Fruit fly (Drosophila melanogaster): Measurements from ENCODE around the gene app.
A peak's percentile ranks its signal among the peaks of the same experiment; 100 is the strongest.

app gene

dm6 chr3L:12271195-12271618 lies 4.6 kb upstream of the app start, which contains the start of gene Pbgs (continued):
- TF ChIP-seq scrt (GFP tag; optimal IDR thresholded peaks at IDR 0.05) (peak; percentile 68), E2f1 (GFP tag; IDR thresholded peaks at IDR 0.05) (0 out of 2 replicates have a peak, but pooled peaks have one; percentile 28), yki (optimal IDR thresholded peaks at IDR 0.05) (no peak), CG16815 (GFP tag; optimal IDR thresholded peaks at IDR 0.05) (no peak), CG7372 (GFP tag; IDR thresholded peaks at IDR 0.05) (peak; percentile 59; the same call in 1 of the 2 replicates), Drgx (GFP tag; IDR thresholded peaks at IDR 0.05) (peak; percentile 41), ken (GFP tag; IDR thresholded peaks at IDR 0.05) (peak; percentile 46; the same call in 1 of the 3 replicates), luna (GFP tag; optimal IDR thresholded peaks at IDR 0.05) (no peak), eve (GFP tag; optimal IDR thresholded peaks at IDR 0.05) (no peak), CG9797 (GFP tag; optimal IDR thresholded peaks at IDR 0.05) (peak; percentile 53), ATbp (GFP tag; optimal IDR thresholded peaks at IDR 0.05) (peak; percentile 34), Hr39 (optimal IDR thresholded peaks at IDR 0.05) (no peak), CG9817 (tag; optimal IDR thresholded peaks at IDR 0.05) (peak; percentile 21), HmgD (GFP tag; optimal IDR thresholded peaks at IDR 0.05) (no peak), CG1647 (GFP tag; optimal IDR thresholded peaks at IDR 0.05) (no peak), CG9609 (GFP tag; optimal IDR thresholded peaks at IDR 0.05) (no peak), ash1 (GFP tag; optimal IDR thresholded peaks at IDR 0.05) (no peak), row (GFP tag; IDR thresholded peaks at IDR 0.05) (peak; percentile 75), CG7839 (tag; optimal IDR thresholded peaks at IDR 0.05) (peak; percentile 77), CG15269 (tag; optimal IDR thresholded peaks at IDR 0.05) (peak; percentile 31), CG11695 (GFP tag; IDR thresholded peaks at IDR 0.05) (peak; percentile 64; the same call in 2 of the 3 replicates), Neu2 (GFP tag; optimal IDR thresholded peaks at IDR 0.05; ENCODE audit: borderline replicate concordance) (no peak), trh (GFP tag; optimal IDR thresholded peaks at IDR 0.05) (no peak), dmrt99B (tag; optimal IDR thresholded peaks at IDR 0.05) (peak; percentile 72), CG8359 (GFP tag; optimal IDR thresholded peaks at IDR 0.05; ENCODE audit: borderline replicate concordance) (peak; percentile 25), CG16863 (GFP tag; optimal IDR thresholded peaks at IDR 0.05) (no peak), slp2 (GFP tag; optimal IDR thresholded peaks at IDR 0.05) (no peak), dm (GFP tag; optimal IDR thresholded peaks at IDR 0.05) (no peak), D19A (tag; optimal IDR thresholded peaks at IDR 0.05) (peak; percentile 73), seq (GFP tag; IDR thresholded peaks at IDR 0.05) (no peak), jumu (GFP tag; optimal IDR thresholded peaks at IDR 0.05) (no peak), ttk (GFP tag; IDR thresholded peaks at IDR 0.05) (peak; percentile 34; the same call in 1 of the 2 replicates), org-1 (GFP tag; optimal IDR thresholded peaks at IDR 0.05) (peak; percentile 27), NFAT (GFP tag; IDR thresholded peaks at IDR 0.05) (peak; percentile 36; the same call in 1 of the 2 replicates), amos (GFP tag; IDR thresholded peaks at IDR 0.05; ENCODE audit: partially characterized antibody) (peak; percentile 16; the same call in 1 of the 2 replicates), HLH3B (GFP tag; IDR thresholded peaks at IDR 0.05) (no peak; the same call in 1 of the 2 replicates), CG17359 (tag; optimal IDR thresholded peaks at IDR 0.05) (peak; percentile 59), Meics (GFP tag; optimal IDR thresholded peaks at IDR 0.05) (peak; percentile 57), pzg (GFP tag; optimal IDR thresholded peaks at IDR 0.05) (peak; percentile 43), CG6813 (GFP tag; optimal IDR thresholded peaks at IDR 0.05) (peak; percentile 62), CG3726 (GFP tag; IDR thresholded peaks at IDR 0.05) (no peak), CG12155 (GFP tag; optimal IDR thresholded peaks at IDR 0.05) (no peak), MBD-R2 (GFP tag; IDR thresholded peaks at IDR 0.05) (peak; percentile 87), CG7357 (GFP tag; IDR thresholded peaks at IDR 0.05) (no peak), CG17328 (GFP tag; IDR thresholded peaks at IDR 0.05) (peak; percentile 68), H2.0 (GFP tag; IDR thresholded peaks at IDR 0.05) (peak; percentile 20), ranshi (GFP tag; IDR thresholded peaks at IDR 0.05) (peak; percentile 8; the same call in 1 of the 2 replicates), CG3281 (GFP tag; optimal IDR thresholded peaks at IDR 0.05) (peak; percentile 35), ind (GFP tag; optimal IDR thresholded peaks at IDR 0.05) (peak; percentile 19), Opbp (GFP tag; IDR thresholded peaks at IDR 0.05; ENCODE audit: partially characterized antibody) (peak; percentile 37; the same call in 1 of the 3 replicates), Scr (GFP tag; IDR thresholded peaks at IDR 0.05; ENCODE audit: partially characterized antibody) (no peak), Abd-B (GFP tag; optimal IDR thresholded peaks at IDR 0.05) (no peak)

All from whole organism, embryonic.